Fruit fly (Drosophila melanogaster) whole organism, embryonic: ENCODE results near the gene CG14332.

Source experiments
- Blimp-1 ChIP-seq: fragments of 200-800 bp; sonication (Bioruptor generic); optimal IDR thresholded peaks from 3 replicates; lab custom pipeline; 2018; ENCODE audit warnings: missing biosample characterization, missing genetic modification characterization, mild to moderate bottlenecking, moderate library complexity, missing genetic modification reagents
- CG11247 ChIP-seq: fragments of 200-800 bp; sonication (Bioruptor generic); IDR thresholded peaks from 2 replicates; pipeline ENCODE4 v1.3.6; 2022; ENCODE audit warnings: missing biosample characterization, missing genetic modification characterization
- CG11504 ChIP-seq: fragments of 200-800 bp; sonication (Bioruptor generic); optimal IDR thresholded peaks from 3 replicates; lab custom pipeline; 2019; ENCODE audit warnings: missing biosample characterization, mild to moderate bottlenecking, missing genetic modification characterization, moderate library complexity
- CG11723 ChIP-seq: fragments of 200-800 bp; sonication (Bioruptor generic); optimal IDR thresholded peaks from 2 replicates; lab custom pipeline; 2017; ENCODE audit warnings: missing biosample characterization, mild to moderate bottlenecking, missing genetic modification characterization
- CG12391 ChIP-seq: fragments of 200-800 bp; sonication (Bioruptor generic); optimal IDR thresholded peaks from 3 replicates; lab custom pipeline; 2018; ENCODE audit warnings: missing biosample characterization, mild to moderate bottlenecking, missing genetic modification characterization, moderate library complexity
- CG12659 ChIP-seq: fragments of 200-800 bp; sonication (Bioruptor generic); optimal IDR thresholded peaks from 3 replicates; lab custom pipeline; 2017; ENCODE audit warnings: mild to moderate bottlenecking, missing biosample characterization, missing genetic modification reagents, missing genetic modification characterization
- CG12769 ChIP-seq: fragments of 200-800 bp; sonication (Bioruptor generic); optimal IDR thresholded peaks from 2 replicates; lab custom pipeline; 2019; ENCODE audit warnings: missing biosample characterization, mild to moderate bottlenecking, missing genetic modification characterization, moderate library complexity
- CG13123 ChIP-seq: fragments of 200-800 bp; sonication (Bioruptor generic); optimal IDR thresholded peaks from 2 replicates; lab custom pipeline; 2016; ENCODE audit warnings: missing biosample characterization, missing genetic modification characterization
- CG13287 ChIP-seq: fragments of 200-800 bp; sonication (Bioruptor generic); IDR thresholded peaks from 2 replicates; pipeline ENCODE4 v1.3.6; 2022; ENCODE audit warnings: missing biosample characterization, missing genetic modification characterization; ENCODE audit not compliant: partially characterized antibody
- CG13424 ChIP-seq: fragments of 200-800 bp; sonication (Bioruptor generic); optimal IDR thresholded peaks from 2 replicates; lab custom pipeline; 2019; ENCODE audit warnings: missing biosample characterization, mild to moderate bottlenecking, missing genetic modification characterization, moderate library complexity
- CG13624 ChIP-seq: fragments of 200-800 bp; sonication (Bioruptor generic); optimal IDR thresholded peaks from 2 replicates; lab custom pipeline; 2016; ENCODE audit warnings: missing biosample characterization, missing genetic modification characterization
- CG13894 ChIP-seq: fragments of 200-800 bp; sonication (Bioruptor generic); optimal IDR thresholded peaks from 3 replicates; lab custom pipeline; 2018; ENCODE audit warnings: missing biosample characterization, mild to moderate bottlenecking, missing genetic modification characterization, moderate library complexity
- CG14441 ChIP-seq: fragments of 200-800 bp; sonication (Bioruptor generic); IDR thresholded peaks from 2 replicates; pipeline ENCODE4 v1.3.6; 2022; ENCODE audit warnings: missing biosample characterization, missing genetic modification characterization
- CG14965 ChIP-seq: fragments of 200-800 bp; sonication (Bioruptor generic); optimal IDR thresholded peaks from 2 replicates; lab custom pipeline; 2016; ENCODE audit warnings: missing biosample characterization, missing genetic modification characterization, borderline replicate concordance
- CG1602 ChIP-seq: fragments of 200-800 bp; sonication (Bioruptor generic); optimal IDR thresholded peaks from 3 replicates; lab custom pipeline; 2016; ENCODE audit warnings: missing biosample characterization, missing genetic modification characterization
- CG16813 ChIP-seq: fragments of 200-800 bp; sonication (Bioruptor generic); IDR thresholded peaks from 3 replicates; pipeline ENCODE4 v1.3.6; 2022; ENCODE audit warnings: missing biosample characterization, missing genetic modification characterization; ENCODE audit not compliant: partially characterized antibody
- CG17361 ChIP-seq: fragments of 200-800 bp; sonication (Bioruptor generic); IDR thresholded peaks from 3 replicates; pipeline ENCODE4 v1.3.6; 2022; ENCODE audit warnings: missing biosample characterization, missing genetic modification characterization
- CG2129 ChIP-seq: fragments of 200-800 bp; sonication (Bioruptor generic); IDR thresholded peaks from 2 replicates; pipeline ENCODE4 v1.3.6; 2022; ENCODE audit warnings: missing biosample characterization, missing genetic modification characterization; ENCODE audit not compliant: partially characterized antibody
- CG2678 ChIP-seq: fragments of 200-800 bp; sonication (Bioruptor generic); optimal IDR thresholded peaks from 3 replicates; lab custom pipeline; 2019; ENCODE audit warnings: missing biosample characterization, mild to moderate bottlenecking, missing genetic modification characterization, moderate library complexity
- CG2712 ChIP-seq: fragments of 200-800 bp; optimal IDR thresholded peaks from 3 replicates; lab custom pipeline; 2019; ENCODE audit warnings: missing biosample characterization, mild to moderate bottlenecking, missing genetic modification characterization, moderate library complexity
- CG30403 ChIP-seq: fragments of 200-800 bp; sonication (Bioruptor generic); optimal IDR thresholded peaks from 3 replicates; lab custom pipeline; 2016; ENCODE audit warnings: missing biosample characterization, missing genetic modification characterization
- CG34376 ChIP-seq: fragments of 200-800 bp; sonication (Bioruptor generic); optimal IDR thresholded peaks from 2 replicates; lab custom pipeline; 2018; ENCODE audit warnings: missing biosample characterization, mild to moderate bottlenecking, missing genetic modification characterization
- CG3995 ChIP-seq: fragments of 200-800 bp; sonication (Bioruptor generic); optimal IDR thresholded peaks from 3 replicates; lab custom pipeline; 2016; ENCODE audit warnings: missing biosample characterization, missing genetic modification characterization
- CG6689 ChIP-seq: fragments of 200-800 bp; sonication (Bioruptor generic); IDR thresholded peaks from 2 replicates; pipeline ENCODE4 v1.3.6; 2022; ENCODE audit warnings: missing biosample characterization, missing genetic modification characterization
- CG7839 ChIP-seq: fragments of 200-800 bp; sonication (Bioruptor generic); optimal IDR thresholded peaks from 3 replicates; lab custom pipeline; 2018; ENCODE audit warnings: missing biosample characterization, mild to moderate bottlenecking, missing genetic modification characterization, moderate library complexity
- CG7987 ChIP-seq: fragments of 200-800 bp; sonication (Bioruptor generic); optimal IDR thresholded peaks from 2 replicates; lab custom pipeline; 2018; ENCODE audit warnings: missing biosample characterization, mild to moderate bottlenecking, missing genetic modification characterization, moderate library complexity
- CG9437 ChIP-seq: fragments of 200-800 bp; sonication (Bioruptor generic); optimal IDR thresholded peaks from 2 replicates; lab custom pipeline; 2018; ENCODE audit warnings: missing biosample characterization, mild to moderate bottlenecking, missing genetic modification characterization
- Deaf1 ChIP-seq: fragments of 200-800 bp; optimal IDR thresholded peaks from 3 replicates; lab custom pipeline; 2019; ENCODE audit warnings: missing biosample characterization, mild to moderate bottlenecking, missing genetic modification characterization, moderate library complexity
- Fer1 ChIP-seq: fragments of 200-800 bp; sonication (Bioruptor generic); optimal IDR thresholded peaks from 2 replicates; lab custom pipeline; 2017; ENCODE audit warnings: missing biosample characterization, mild to moderate bottlenecking, missing genetic modification characterization
- Jarid2 ChIP-seq: fragments of 200-800 bp; sonication (Bioruptor generic); optimal IDR thresholded peaks from 3 replicates; lab custom pipeline; 2017; ENCODE audit warnings: mild to moderate bottlenecking, missing biosample characterization, missing genetic modification reagents, missing genetic modification characterization
- NC2β ChIP-seq: fragments of 200-800 bp; sonication (Bioruptor generic); optimal IDR thresholded peaks from 2 replicates; lab custom pipeline; 2016; ENCODE audit warnings: missing biosample characterization, missing genetic modification characterization
- Ptx1 ChIP-seq: fragments of 200-800 bp; sonication (Bioruptor generic); IDR thresholded peaks from 2 replicates; pipeline ENCODE4 v1.3.6; 2022; ENCODE audit warnings: missing biosample characterization, missing genetic modification characterization
- Side ChIP-seq: fragments of 200-800 bp; sonication (Bioruptor generic); optimal IDR thresholded peaks from 2 replicates; lab custom pipeline; 2016; ENCODE audit warnings: missing biosample characterization, missing genetic modification characterization
- Xrp1 ChIP-seq: fragments of 200-800 bp; sonication (Bioruptor generic); IDR thresholded peaks from 2 replicates; pipeline ENCODE4 v1.3.6; 2022; ENCODE audit warnings: missing biosample characterization, missing genetic modification characterization
- al ChIP-seq: fragments of 200-800 bp; sonication (Bioruptor generic); IDR thresholded peaks from 2 replicates; pipeline ENCODE4 v1.3.6; 2022; ENCODE audit warnings: missing biosample characterization, missing genetic modification characterization
- dmrt99B ChIP-seq: fragments of 200-800 bp; sonication (Bioruptor generic); optimal IDR thresholded peaks from 2 replicates; lab custom pipeline; 2018; ENCODE audit warnings: missing biosample characterization, mild to moderate bottlenecking, missing genetic modification characterization, moderate library complexity
- ems ChIP-seq: fragments of 200-800 bp; sonication (Bioruptor generic); optimal IDR thresholded peaks from 3 replicates; lab custom pipeline; 2016; ENCODE audit warnings: missing biosample characterization, missing genetic modification characterization
- gce ChIP-seq: fragments of 200-800 bp; sonication (Bioruptor generic); IDR thresholded peaks from 3 replicates; pipeline ENCODE4 v1.3.6; 2022; ENCODE audit warnings: missing biosample characterization, missing genetic modification characterization
- gro ChIP-seq: fragments of 200-800 bp; sonication (Bioruptor generic); optimal IDR thresholded peaks from 2 replicates; lab custom pipeline; 2016; ENCODE audit warnings: missing biosample characterization, missing genetic modification characterization
- phol ChIP-seq: fragments of 200-800 bp; sonication (Bioruptor generic); optimal IDR thresholded peaks from 3 replicates; lab custom pipeline; 2018; ENCODE audit warnings: missing biosample characterization, mild to moderate bottlenecking, missing genetic modification characterization, moderate library complexity
- ro ChIP-seq: fragments of 200-800 bp; sonication (Bioruptor generic); IDR thresholded peaks from 2 replicates; pipeline ENCODE4 v1.3.6; 2022; ENCODE audit warnings: missing biosample characterization, missing genetic modification characterization
- row ChIP-seq: fragments of 200-800 bp; sonication (Bioruptor generic); IDR thresholded peaks from 3 replicates; pipeline ENCODE4 v1.3.6; 2022; ENCODE audit warnings: missing biosample characterization, missing genetic modification characterization
- sisA ChIP-seq: fragments of 200-800 bp; sonication (Bioruptor generic); IDR thresholded peaks from 2 replicates; pipeline ENCODE4 v1.3.6; 2022; ENCODE audit warnings: missing biosample characterization, missing genetic modification characterization
- sr ChIP-seq: fragments of 200-800 bp; sonication (Bioruptor generic); IDR thresholded peaks from 3 replicates; pipeline ENCODE4 v1.3.6; 2022; ENCODE audit warnings: missing biosample characterization, missing genetic modification characterization
- ssp ChIP-seq: fragments of 200-800 bp; sonication (Bioruptor generic); IDR thresholded peaks from 2 replicates; pipeline ENCODE4 v1.3.6; 2022; ENCODE audit warnings: missing biosample characterization, missing genetic modification characterization
- tgo ChIP-seq: fragments of 200-800 bp; sonication (Bioruptor generic); IDR thresholded peaks from 3 replicates; pipeline ENCODE4 v1.3.6; 2022; ENCODE audit warnings: missing biosample characterization, missing genetic modification characterization
- tin ChIP-seq: fragments of 200-800 bp; sonication (Bioruptor generic); optimal IDR thresholded peaks from 3 replicates; lab custom pipeline; 2016; ENCODE audit warnings: missing biosample characterization, missing genetic modification characterization
- ttk ChIP-seq: fragments of 200-800 bp; sonication (Bioruptor generic); IDR thresholded peaks from 2 replicates; pipeline ENCODE4 v2.1.2; 2022; ENCODE audit warnings: missing biosample characterization, missing genetic modification characterization
- wdn ChIP-seq: fragments of 200-800 bp; sonication (Bioruptor generic); IDR thresholded peaks from 2 replicates; pipeline ENCODE4 v1.3.6; 2022; ENCODE audit warnings: missing biosample characterization, missing genetic modification characterization

Gene CG14332

dm6 chr3R:17379742-17380141 is 42.3 kb downstream of the CG14332 start, which contains the start of gene lute (continued):
- TF ChIP-seq Jarid2 (GFP tag; lab: Kevin White, UChicago) (peak; percentile 41), CG12769 (tag; lab: Kevin White, UChicago) (peak; percentile 7), Deaf1 (tag; lab: Kevin White, UChicago) (peak; percentile 91), CG13287 (GFP tag; lab: Robert Waterston, UW) (peak; percentile 12; the same call in 1 of the 2 replicates), CG9437 (GFP tag; lab: Kevin White, UChicago) (no peak), CG13894 (peak; percentile 42)

dm6 chr3R:17379051-17379450 is 43.0 kb downstream of the CG14332 start:
- no peak for TF ChIP-seq CG13123
- TF ChIP-seq CG3995 (GFP tag; lab: Kevin White, UChicago): peak; percentile 90
- TF ChIP-seq tgo (GFP tag; lab: Robert Waterston, UW): peak; percentile 47; the same call in 1 of the 3 replicates
- TF ChIP-seq CG2678 (tag; lab: Kevin White, UChicago): peak; percentile 4
- peak; percentile 44; the same call in 1 of the 3 replicates for TF ChIP-seq row (GFP tag; lab: Robert Waterston, UW)
- TF ChIP-seq CG30403: peak; percentile 32
- TF ChIP-seq CG1602 (GFP tag; lab: Kevin White, UChicago): no peak
- TF ChIP-seq CG11504 (tag; lab: Kevin White, UChicago): peak; percentile 48
- no peak for TF ChIP-seq CG13624
- 0 out of 2 replicates have a peak, but pooled peaks have one; percentile 6 for TF ChIP-seq al
- no peak for TF ChIP-seq CG13424
- 0 out of 2 replicates have a peak, but pooled peaks have one; percentile 19 for TF ChIP-seq ro (GFP tag; lab: Robert Waterston, UW)
- peak; percentile 26 for TF ChIP-seq phol (tag; lab: Kevin White, UChicago)
- no peak for TF ChIP-seq NC2β (GFP tag; lab: Kevin White, UChicago)
- no peak for TF ChIP-seq Fer1 (GFP tag; lab: Kevin White, UChicago)
- peak; percentile 36 for TF ChIP-seq CG6689 (GFP tag; lab: Robert Waterston, UW)
- TF ChIP-seq CG14965 (GFP tag; lab: Kevin White, UChicago): no peak
- TF ChIP-seq CG11247 (GFP tag; lab: Robert Waterston, UW): no peak
- TF ChIP-seq wdn (GFP tag; lab: Robert Waterston, UW): no peak
- TF ChIP-seq Side (GFP tag; lab: Kevin White, UChicago): no peak
- peak; percentile 37 for TF ChIP-seq dmrt99B
- no peak for TF ChIP-seq gro (GFP tag; lab: Kevin White, UChicago)
- TF ChIP-seq ems (GFP tag; lab: Kevin White, UChicago): no peak
- TF ChIP-seq CG17361: peak; percentile 43; the same call in 1 of the 3 replicates
- TF ChIP-seq CG7839 (tag; lab: Kevin White, UChicago): peak; percentile 35
- peak; percentile 45 for TF ChIP-seq Xrp1 (GFP tag; lab: Robert Waterston, UW)
- no peak for TF ChIP-seq CG12659 (GFP tag; lab: Kevin White, UChicago)
- TF ChIP-seq CG34376 (GFP tag; lab: Kevin White, UChicago): no peak
- no peak for TF ChIP-seq CG12391 (tag; lab: Kevin White, UChicago)
- TF ChIP-seq sr: peak; percentile 22; the same call in 1 of the 3 replicates
- peak; percentile 6 for TF ChIP-seq tin (GFP tag; lab: Kevin White, UChicago)
- TF ChIP-seq gce (GFP tag; lab: Robert Waterston, UW): no peak
- TF ChIP-seq CG2129 (GFP tag; lab: Robert Waterston, UW): no peak
- no peak for TF ChIP-seq CG16813 (GFP tag; lab: Robert Waterston, UW)
- 0 out of 2 replicates have a peak, but pooled peaks have one; percentile 31 for TF ChIP-seq Ptx1 (GFP tag; lab: Robert Waterston, UW)
- 0 out of 2 replicates have a peak, but pooled peaks have one; percentile 21 for TF ChIP-seq ssp
- TF ChIP-seq CG14441 (GFP tag; lab: Robert Waterston, UW): peak; percentile 23; the same call in 1 of the 2 replicates
- TF ChIP-seq CG2712: no peak
- no peak for TF ChIP-seq CG11723
- 0 out of 2 replicates have a peak, but pooled peaks have one; percentile 32 for TF ChIP-seq ttk
- TF ChIP-seq Blimp-1 (GFP tag; lab: Kevin White, UChicago): peak; percentile 0
- no peak for TF ChIP-seq CG7987
- 0 out of 2 replicates have a peak, but pooled peaks have one; percentile 5 for TF ChIP-seq sisA
